Fruit fly (Drosophila melanogaster): Measurements from ENCODE around the gene Ankrd49.

DNA sequence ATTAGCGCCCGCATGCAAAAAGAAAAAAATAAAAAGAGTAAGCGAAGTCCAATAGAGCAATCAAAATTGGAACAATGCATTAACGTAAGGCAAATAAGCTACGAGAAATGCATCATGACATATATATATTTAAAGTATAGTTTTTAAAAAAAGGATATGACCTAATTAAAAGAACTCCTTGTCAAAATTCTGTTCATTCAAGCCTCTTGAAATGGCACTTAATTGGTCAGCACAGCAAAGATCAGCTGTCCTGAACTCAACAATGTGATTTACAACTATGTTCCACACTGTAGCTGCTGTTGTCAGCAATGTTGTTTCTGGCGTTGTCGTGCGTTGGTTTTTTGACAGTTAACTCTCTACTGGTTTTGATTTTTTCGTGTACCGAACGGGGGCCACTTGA, 5.4 kb downstream of the Ankrd49 start:
- no peak for TF ChIP-seq dmrt93B (GFP tag; optimal IDR thresholded peaks at IDR 0.05)
- TF ChIP-seq Myc (optimal IDR thresholded peaks at IDR 0.05): no peak
- no peak for TF ChIP-seq dl (GFP tag; optimal IDR thresholded peaks at IDR 0.05; ENCODE audit: insufficient read depth in 1 of 2, partially characterized antibody in 2 of 2)
- no peak for TF ChIP-seq sage (GFP tag; optimal IDR thresholded peaks at IDR 0.05)
